Worm (Caenorhabditis elegans): Measurements from ENCODE around the gene M106.2.

The M106.2 gene

DNA sequence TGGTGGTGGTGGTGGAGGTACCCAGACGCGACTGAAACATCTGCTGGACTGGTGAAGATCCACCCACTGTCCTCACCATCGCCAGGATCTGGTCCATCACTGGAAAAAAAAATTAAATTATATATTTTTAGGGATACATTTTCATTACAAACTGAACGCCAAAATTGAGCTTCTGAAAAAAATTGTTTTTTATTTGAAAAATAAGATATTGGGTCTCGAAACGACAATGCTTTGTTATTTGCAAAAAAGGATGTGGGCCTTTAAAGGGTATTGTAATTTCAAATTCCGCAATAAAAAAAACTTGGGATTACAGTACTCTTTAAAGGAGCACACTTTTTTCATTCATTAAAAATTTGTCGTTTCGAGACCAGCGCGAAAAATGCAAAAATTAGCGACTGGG lies at the start of gene M106.2:
M106.2 (minus strand) TSS at position 101 of the 400 bp plus-strand sequence.
- TF ChIP-seq C38D4.7 (GFP tag; optimal IDR thresholded peaks at IDR 0.05): no peak
- TF ChIP-seq fkh-6 (tag; optimal IDR thresholded peaks at IDR 0.05): no peak
- no peak for TF ChIP-seq fax-1 (tag; optimal IDR thresholded peaks at IDR 0.05)
- no peak for TF ChIP-seq C08G9.2 (tag; optimal IDR thresholded peaks at IDR 0.05)
- no peak for TF ChIP-seq ceh-24 (tag; optimal IDR thresholded peaks at IDR 0.05)
- TF ChIP-seq syd-9 (tag; optimal IDR thresholded peaks at IDR 0.05): no peak
- no peak for TF ChIP-seq elt-4 (tag; optimal IDR thresholded peaks at IDR 0.05)
- TF ChIP-seq pqm-1 (tag; optimal IDR thresholded peaks at IDR 0.05): no peak
- no peak for TF ChIP-seq tbx-2 (tag; optimal IDR thresholded peaks at IDR 0.05)
- TF ChIP-seq ceh-6 (GFP tag; optimal IDR thresholded peaks at IDR 0.05): no peak
- no peak for TF ChIP-seq pha-2 (tag; optimal IDR thresholded peaks at IDR 0.05)
- TF ChIP-seq K09A11.1 (tag; optimal IDR thresholded peaks at IDR 0.05; ENCODE audit: insufficient read depth): no peak
- TF ChIP-seq pat-9 (tag; optimal IDR thresholded peaks at IDR 0.05): no peak
- TF ChIP-seq unc-86 (tag; optimal IDR thresholded peaks at IDR 0.05): no peak
- TF ChIP-seq ceh-45 (GFP tag; IDR thresholded peaks at IDR 0.05): no peak
- TF ChIP-seq odd-2 (tag; optimal IDR thresholded peaks at IDR 0.05): no peak
- no peak for TF ChIP-seq ceh-31 (tag; optimal IDR thresholded peaks at IDR 0.05)
- no peak for TF ChIP-seq ceh-22 (tag; optimal IDR thresholded peaks at IDR 0.05)
- TF ChIP-seq nfya-1 (tag; optimal IDR thresholded peaks at IDR 0.05): no peak

DNA sequence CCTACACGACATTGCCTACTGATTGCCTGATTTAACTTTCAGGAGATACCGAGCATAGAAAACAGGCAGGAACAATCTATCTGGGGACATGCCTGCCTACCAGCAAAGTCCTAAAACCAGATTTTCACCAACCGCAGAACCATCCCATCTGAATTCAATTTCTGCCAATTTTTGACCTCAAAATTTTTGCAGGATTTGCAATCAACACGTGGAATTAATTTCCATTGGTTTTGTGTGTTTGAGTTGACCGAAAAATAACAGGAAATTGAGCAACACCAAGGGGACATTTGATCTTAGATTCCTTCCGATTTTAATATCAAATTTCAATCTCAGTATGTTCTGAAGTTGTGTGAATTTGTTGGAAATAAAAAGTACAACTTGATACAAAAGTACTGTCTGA lies 49.2 kb upstream of the M106.2 start:
- no peak for TF ChIP-seq sdc-2 (tag; optimal IDR thresholded peaks at IDR 0.05)
- TF ChIP-seq fkh-10 (GFP tag; optimal IDR thresholded peaks at IDR 0.05): no peak

ce11 chrII:10895959-10896358 lies 46.2 kb upstream of the M106.2 start:
- TF ChIP-seq nfya-1 (tag; optimal IDR thresholded peaks at IDR 0.05) (peak; percentile 85), ceh-19 (GFP tag; optimal IDR thresholded peaks at IDR 0.05) (no peak), ceh-6 (GFP tag; optimal IDR thresholded peaks at IDR 0.05) (no peak)

ce11 chrII:10894996-10895395 lies 45.2 kb upstream of the M106.2 start, which contains the start of gene sra-10:
Gene sra-10, minus strand, starts transcription at chrII:10895096.
- TF ChIP-seq zip-5 (tag; optimal IDR thresholded peaks at IDR 0.05) (no peak), elt-2 (tag; optimal IDR thresholded peaks at IDR 0.05) (no peak), dmd-4 (tag; optimal IDR thresholded peaks at IDR 0.05; ENCODE audit: borderline replicate concordance) (no peak), lin-11 (tag; optimal IDR thresholded peaks at IDR 0.05) (no peak), ceh-34 (tag; optimal IDR thresholded peaks at IDR 0.05) (no peak), hlh-15 (tag; optimal IDR thresholded peaks at IDR 0.05) (no peak), npax-4 (tag; optimal IDR thresholded peaks at IDR 0.05) (no peak), ref-2 (tag; optimal IDR thresholded peaks at IDR 0.05) (no peak), hlh-13 (GFP tag; optimal IDR thresholded peaks at IDR 0.05) (no peak), ets-4 (tag; optimal IDR thresholded peaks at IDR 0.05) (no peak), pha-4 (tag; optimal IDR thresholded peaks at IDR 0.05) (no peak), ztf-16 (tag; optimal IDR thresholded peaks at IDR 0.05) (no peak), pha-2 (tag; optimal IDR thresholded peaks at IDR 0.05) (no peak), ceh-45 (GFP tag; IDR thresholded peaks at IDR 0.05) (no peak), lim-6 (tag; optimal IDR thresholded peaks at IDR 0.05) (no peak), ahr-1 (tag; optimal IDR thresholded peaks at IDR 0.05) (no peak)

ce11 chrII:10888979-10889378 lies 39.2 kb upstream of the M106.2 start, which contains the start of gene ptr-8:
Gene ptr-8, plus strand, starts transcription at chrII:10889279.
- TF ChIP-seq odd-2 (tag; optimal IDR thresholded peaks at IDR 0.05) (no peak), pha-4 (tag; optimal IDR thresholded peaks at IDR 0.05) (no peak), eyg-1 (tag; optimal IDR thresholded peaks at IDR 0.05) (no peak), syd-9 (tag; optimal IDR thresholded peaks at IDR 0.05) (no peak), Y22D7AL.16 (tag; optimal IDR thresholded peaks at IDR 0.05) (no peak), ahr-1 (tag; optimal IDR thresholded peaks at IDR 0.05) (no peak), C38D4.7 (GFP tag; optimal IDR thresholded peaks at IDR 0.05) (no peak), ceh-31 (tag; optimal IDR thresholded peaks at IDR 0.05) (no peak), nfya-1 (tag; optimal IDR thresholded peaks at IDR 0.05) (no peak), dmd-4 (tag; optimal IDR thresholded peaks at IDR 0.05; ENCODE audit: borderline replicate concordance) (no peak), ceh-2 (tag; optimal IDR thresholded peaks at IDR 0.05) (no peak), ztf-16 (tag; optimal IDR thresholded peaks at IDR 0.05) (no peak), sdc-2 (tag; optimal IDR thresholded peaks at IDR 0.05) (no peak), lim-6 (tag; optimal IDR thresholded peaks at IDR 0.05) (no peak), elt-4 (tag; optimal IDR thresholded peaks at IDR 0.05) (no peak)
